Worm (Caenorhabditis elegans): ENCODE data around the gene sdz-11.
"Not testable (repeated sequence)": the region's sequence is repeated elsewhere in the genome, so short reads cannot be mapped to it uniquely, and the experiment has no call there.

ce11 chrII:3761599-3761998 is 9.5 kb upstream of the sdz-11 start, which contains the start of gene T24E12.6:
- TF ChIP-seq W03F9.2, him-1, dao-5 (tag; optimal IDR thresholded peaks at IDR 0.05): not testable (repeated sequence)
